Worm (Caenorhabditis elegans) whole organism, L1 larva: ENCODE results near the gene srxa-10.

Experiments
- alr-1 ChIP-seq: fragments of 200-800 bp; sonication (Bioruptor generic); optimal IDR thresholded peaks from 2 replicates; lab custom pipeline; 2018; ENCODE audit warnings: borderline replicate concordance, mild to moderate bottlenecking, missing genetic modification characterization, missing compliant biosample characterization
- ama-1 ChIP-seq: fragments of 150-350 bp; optimal IDR thresholded peaks from 2 replicates; lab custom pipeline; 2014
- ceh-82 ChIP-seq, 3 experiments: fragments of 150-350 bp in 1 of 3; sonication (generic microtip) in 2 of 3; optimal IDR thresholded peaks; 2 replicates each; lab custom pipeline; 2014 to 2017; ENCODE audit warnings: missing biosample characterization in 3 of 3, missing genetic modification characterization in 3 of 3
- dpl-1 ChIP-seq, 3 experiments: fragments of 150-350 bp in 2 of 3; sonication (generic microtip) in 1 of 3; optimal IDR thresholded peaks; 2 replicates each; lab custom pipeline; 2014 to 2017; ENCODE audit warnings: missing biosample characterization in 3 of 3, missing genetic modification characterization in 3 of 3, missing genetic modification reagents in 3 of 3
- lin-39 ChIP-seq: fragments of 150-350 bp; optimal IDR thresholded peaks from 2 replicates; lab custom pipeline; 2014; ENCODE audit warnings: missing biosample characterization, missing genetic modification reagents, missing genetic modification characterization
- nhr-11 ChIP-seq: fragments of 150-350 bp; optimal IDR thresholded peaks from 2 replicates; lab custom pipeline; 2014; ENCODE audit warnings: missing biosample characterization, missing genetic modification characterization
- pag-3 ChIP-seq: sonication (generic microtip); optimal IDR thresholded peaks from 2 replicates; lab custom pipeline; 2017; ENCODE audit warnings: missing genetic modification characterization, mild to moderate bottlenecking, missing compliant biosample characterization, antibody characterized with exemption, borderline replicate concordance; ENCODE audit not compliant: insufficient read depth
- unc-86 ChIP-seq: sonication (generic microtip); optimal IDR thresholded peaks from 2 replicates; lab custom pipeline; 2016; ENCODE audit warnings: missing genetic modification characterization, missing compliant biosample characterization
- vab-15 ChIP-seq: sonication (generic microtip); optimal IDR thresholded peaks from 2 replicates; lab custom pipeline; 2017; ENCODE audit warnings: missing genotype, mild to moderate bottlenecking, missing genetic modification characterization, missing compliant biosample characterization

DNA sequence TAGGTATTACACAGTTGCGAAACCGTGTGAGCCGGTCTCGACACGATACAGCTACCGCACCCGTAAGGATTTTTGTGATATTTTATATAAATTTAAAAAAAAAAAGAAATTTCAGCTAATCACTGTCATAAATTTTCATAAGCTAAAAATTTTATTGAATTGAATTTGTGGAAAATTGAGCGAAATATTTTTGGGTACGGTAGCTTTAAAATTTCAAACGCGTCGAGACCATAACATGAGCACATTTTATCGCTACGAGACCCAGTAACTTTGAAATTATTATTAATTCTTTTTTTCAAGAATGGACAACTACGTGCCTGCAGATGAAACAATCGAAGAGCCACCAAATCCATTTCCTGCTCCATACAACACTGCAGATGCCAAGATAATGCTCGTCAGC is 16.8 kb upstream of the srxa-10 start, which contains the start of gene ZK632.14:
- TF ChIP-seq dpl-1 (GFP tag; optimal IDR thresholded peaks at IDR 0.05; lab: Kevin White, UChicago) (no peak), pag-3 (no peak), unc-86 (no peak), alr-1 (no peak), nhr-11 (no peak), lin-39 (tag; lab: Kevin White, UChicago) (no peak), ceh-82 (tag; optimal IDR thresholded peaks at IDR 0.05; lab: Kevin White, UChicago) (no peak), ama-1 (lab: Kevin White, UChicago) (no peak), vab-15 (tag; lab: Kevin White, UChicago) (no peak)
